Fruit fly (Drosophila melanogaster) whole organism, embryonic: ENCODE measurements around the gene CG9522.
A peak's percentile ranks its signal among the peaks of the same experiment; 100 is the strongest.

Source experiments
- CG10267 ChIP-seq: fragments of 200-800 bp; sonication (Bioruptor generic); optimal IDR thresholded peaks from 2 replicates; lab custom pipeline; 2018; ENCODE audit warnings: missing biosample characterization, mild to moderate bottlenecking, missing genetic modification characterization, moderate library complexity
- CG12155 ChIP-seq: fragments of 200-800 bp; sonication (Bioruptor generic); optimal IDR thresholded peaks from 3 replicates; lab custom pipeline; 2016; ENCODE audit warnings: missing biosample characterization, missing genetic modification characterization
- CG13424 ChIP-seq: fragments of 200-800 bp; sonication (Bioruptor generic); optimal IDR thresholded peaks from 2 replicates; lab custom pipeline; 2019; ENCODE audit warnings: missing biosample characterization, mild to moderate bottlenecking, missing genetic modification characterization, moderate library complexity
- CG2202 ChIP-seq: fragments of 200-800 bp; sonication (Bioruptor generic); optimal IDR thresholded peaks from 2 replicates; lab custom pipeline; 2018; ENCODE audit warnings: missing biosample characterization, mild to moderate bottlenecking, missing genetic modification characterization
- CG3163 ChIP-seq: fragments of 200-800 bp; sonication (Bioruptor generic); optimal IDR thresholded peaks from 3 replicates; lab custom pipeline; 2016; ENCODE audit warnings: missing biosample characterization, missing genetic modification characterization
- D ChIP-seq, 2 experiments: fragments of 200-800 bp in 1 of 2; fragments of >200 bp in 1 of 2; sonication (Bioruptor generic) in 1 of 2; optimal IDR thresholded peaks; 2 replicates in 1 of 2; 3 replicates in 1 of 2; lab custom pipeline; 2017; ENCODE audit warnings: mild to moderate bottlenecking in 1 of 2, missing biosample characterization in 1 of 2, missing genetic modification characterization in 1 of 2, missing genetic modification reagents in 1 of 2
- chinmo ChIP-seq: fragments of 200-800 bp; sonication (Bioruptor generic); IDR thresholded peaks from 4 replicates; pipeline ENCODE4 v1.3.6; 2022; ENCODE audit warnings: missing biosample characterization, missing genetic modification characterization; ENCODE audit not compliant: partially characterized antibody
- chn ChIP-seq: fragments of 200-800 bp; sonication (Bioruptor generic); optimal IDR thresholded peaks from 2 replicates; lab custom pipeline; 2016; ENCODE audit warnings: missing biosample characterization, missing genetic modification characterization
- nerfin-2 ChIP-seq: fragments of 200-800 bp; sonication (Bioruptor generic); IDR thresholded peaks from 2 replicates; pipeline ENCODE4 v1.3.6; 2022; ENCODE audit warnings: missing biosample characterization, missing genetic modification characterization; ENCODE audit not compliant: partially characterized antibody

dm6 chrX:14831713-14832561 lies 16.7 kb downstream of the CG9522 start, which contains the start of gene CG14408:
- TF ChIP-seq nerfin-2 (GFP tag; lab: Robert Waterston, UW): no peak
- TF ChIP-seq CG10267 (tag; lab: Kevin White, UChicago): peak; percentile 25
- no peak for TF ChIP-seq CG3163 (GFP tag; lab: Kevin White, UChicago)
- no peak for TF ChIP-seq CG12155 (GFP tag; lab: Kevin White, UChicago)
- no peak for TF ChIP-seq chn (GFP tag; lab: Kevin White, UChicago)
- TF ChIP-seq D (optimal IDR thresholded peaks at IDR 0.05; lab: Kevin White, UChicago): no peak
- TF ChIP-seq D (GFP tag; optimal IDR thresholded peaks at IDR 0.05; lab: Kevin White, UChicago): no peak
- TF ChIP-seq CG2202 (tag; lab: Kevin White, UChicago): no peak
- TF ChIP-seq chinmo (GFP tag; lab: Robert Waterston, UW): peak; percentile 24; the same call in 1 of the 4 replicates
- TF ChIP-seq CG13424: no peak
